Worm (Caenorhabditis elegans) whole organism, L4/young adult: Measurements from ENCODE around the gene math-42.

Experiments used
- W03F9.2 ChIP-seq: fragments of 150-350 bp; optimal IDR thresholded peaks from 2 replicates; lab custom pipeline; 2014; ENCODE audit warnings: missing biosample characterization, missing genetic modification characterization
- him-1 ChIP-seq: sonication (generic microtip); optimal IDR thresholded peaks from 2 replicates; lab custom pipeline; 2016; ENCODE audit warnings: missing genotype, missing genetic modification reagents, missing genetic modification characterization, missing compliant biosample characterization

ce11 chrII:2075513-2075912 lies 24.2 kb upstream of the math-42 start, which contains the start of gene F07E5.8:
- TF ChIP-seq W03F9.2 (tag; lab: Kevin White, UChicago) (no peak), him-1 (tag; lab: Kevin White, UChicago) (no peak)
